Worm (Caenorhabditis elegans) whole organism, young adult: ENCODE results near the gene vang-1.

Experiments
- B0261.1 ChIP-seq: sonication (generic microtip); optimal IDR thresholded peaks from 2 replicates; lab custom pipeline; 2016; ENCODE audit warnings: mild to moderate bottlenecking, missing genetic modification characterization, moderate library complexity, missing compliant biosample characterization
- F10E7.11 ChIP-seq: sonication (generic microtip); optimal IDR thresholded peaks from 2 replicates; lab custom pipeline; 2017; ENCODE audit warnings: mild to moderate bottlenecking, missing genetic modification characterization, moderate library complexity, missing compliant biosample characterization
- F23B12.7 ChIP-seq: sonication (generic microtip); optimal IDR thresholded peaks from 2 replicates; lab custom pipeline; 2017; ENCODE audit warnings: missing genetic modification characterization, mild to moderate bottlenecking, missing compliant biosample characterization, antibody characterized with exemption, moderate library complexity; ENCODE audit not compliant: insufficient read depth
- F33H1.4 ChIP-seq: fragments of 200-800 bp; sonication (Bioruptor generic); IDR thresholded peaks from 2 replicates; pipeline ENCODE4 v1.3.6; 2022; ENCODE audit warnings: missing genetic modification reagents, missing genetic modification characterization, missing compliant biosample characterization
- F52B5.7 ChIP-seq: sonication (generic microtip); optimal IDR thresholded peaks from 2 replicates; lab custom pipeline; 2016; ENCODE audit warnings: mild to moderate bottlenecking, missing genetic modification characterization, missing compliant biosample characterization
- F55B11.4 ChIP-seq: sonication (generic microtip); optimal IDR thresholded peaks from 2 replicates; lab custom pipeline; 2016; ENCODE audit warnings: missing compliant biosample characterization, missing genetic modification characterization, borderline replicate concordance; ENCODE audit not compliant: insufficient read depth
- K12H6.12 ChIP-seq: fragments of 200-800 bp; sonication (Bioruptor generic); optimal IDR thresholded peaks from 2 replicates; lab custom pipeline; 2018; ENCODE audit warnings: mild to moderate bottlenecking, missing genetic modification characterization, missing compliant biosample characterization
- T26A5.8 ChIP-seq: sonication (generic microtip); optimal IDR thresholded peaks from 2 replicates; lab custom pipeline; 2016; ENCODE audit warnings: missing genetic modification characterization, missing compliant biosample characterization
- Y67H2A.10 ChIP-seq: fragments of 200-800 bp; sonication (Bioruptor generic); conservative IDR thresholded peaks from 2 replicates; pipeline ENCODE4 v1.3.6; 2022; ENCODE audit warnings: missing genetic modification reagents, missing genetic modification characterization, missing compliant biosample characterization
- ZK185.1 ChIP-seq: sonication (generic microtip); optimal IDR thresholded peaks from 2 replicates; lab custom pipeline; 2016; ENCODE audit warnings: mild to moderate bottlenecking, missing genetic modification characterization, missing compliant biosample characterization; ENCODE audit not compliant: poor library complexity, severe bottlenecking
- ama-1 ChIP-seq, 3 experiments: fragments of 150-350 bp in 1 of 3; sonication (generic microtip) in 2 of 3; optimal IDR thresholded peaks; 2 replicates each; lab custom pipeline; 2014 to 2018; ENCODE audit warnings: missing biosample characterization in 2 of 3, missing genetic modification characterization in 2 of 3, missing genetic modification reagents in 2 of 3
- aptf-2 ChIP-seq: fragments of 200-800 bp; sonication (Bioruptor generic); conservative IDR thresholded peaks from 2 replicates; pipeline ENCODE4 v1.3.6; 2022; ENCODE audit warnings: missing genetic modification reagents, missing genetic modification characterization, missing compliant biosample characterization
- atf-7 ChIP-seq: sonication (generic microtip); optimal IDR thresholded peaks from 2 replicates; lab custom pipeline; 2017; ENCODE audit warnings: mild to moderate bottlenecking, missing genetic modification characterization, missing compliant biosample characterization
- athp-1 ChIP-seq: sonication (generic microtip); optimal IDR thresholded peaks from 2 replicates; lab custom pipeline; 2017; ENCODE audit warnings: mild to moderate bottlenecking, missing genetic modification characterization, missing compliant biosample characterization
- attf-3 ChIP-seq: fragments of 200-800 bp; sonication (Bioruptor generic); conservative IDR thresholded peaks from 2 replicates; pipeline ENCODE4 v1.3.6; 2022; ENCODE audit warnings: missing genetic modification reagents, missing genetic modification characterization, missing compliant biosample characterization
- attf-5 ChIP-seq: fragments of 200-800 bp; sonication (Bioruptor generic); optimal IDR thresholded peaks from 2 replicates; lab custom pipeline; 2018; ENCODE audit warnings: mild to moderate bottlenecking, missing genetic modification characterization, missing compliant biosample characterization
- attf-6 ChIP-seq: fragments of 200-800 bp; sonication (Bioruptor generic); IDR thresholded peaks from 2 replicates; pipeline ENCODE4 v1.3.6; 2022; ENCODE audit warnings: missing genetic modification reagents, missing genetic modification characterization, missing compliant biosample characterization
- bed-2 ChIP-seq: fragments of 200-800 bp; sonication (Bioruptor generic); IDR thresholded peaks from 2 replicates; pipeline ENCODE4 v1.3.6; 2022; ENCODE audit warnings: missing genetic modification reagents, missing genetic modification characterization, missing compliant biosample characterization
- cebp-2 ChIP-seq: fragments of 200-800 bp; sonication (Bioruptor generic); IDR thresholded peaks from 2 replicates; pipeline ENCODE4 v1.3.6; 2022; ENCODE audit warnings: missing genetic modification characterization, missing compliant biosample characterization
- ceh-100 ChIP-seq: fragments of 200-800 bp; sonication (Bioruptor generic); IDR thresholded peaks from 2 replicates; pipeline ENCODE4 v1.3.6; 2022; ENCODE audit warnings: missing genetic modification reagents, missing genetic modification characterization, missing compliant biosample characterization
- ceh-79 ChIP-seq: sonication (generic microtip); optimal IDR thresholded peaks from 2 replicates; lab custom pipeline; 2017; ENCODE audit warnings: mild to moderate bottlenecking, missing genetic modification characterization, missing compliant biosample characterization
- die-1 ChIP-seq: sonication (generic microtip); optimal IDR thresholded peaks from 2 replicates; lab custom pipeline; 2016; ENCODE audit warnings: missing genotype, mild to moderate bottlenecking, missing genetic modification characterization, missing compliant biosample characterization
- efl-1 ChIP-seq: fragments of 150-350 bp; optimal IDR thresholded peaks from 2 replicates; lab custom pipeline; 2014; ENCODE audit warnings: missing biosample characterization, missing genetic modification reagents, missing genetic modification characterization
- egl-44 ChIP-seq: fragments of 200-800 bp; sonication (Bioruptor generic); IDR thresholded peaks from 2 replicates; pipeline ENCODE4 v1.3.6; 2022; ENCODE audit warnings: missing genetic modification reagents, missing genetic modification characterization, missing compliant biosample characterization
- ets-4 ChIP-seq: fragments of 200-800 bp; sonication (Bioruptor generic); optimal IDR thresholded peaks from 2 replicates; lab custom pipeline; 2018; ENCODE audit warnings: mild to moderate bottlenecking, missing genetic modification characterization, missing compliant biosample characterization
- fkh-3 ChIP-seq: sonication (generic microtip); optimal IDR thresholded peaks from 2 replicates; lab custom pipeline; 2016; ENCODE audit warnings: mild to moderate bottlenecking, missing genetic modification characterization, missing compliant biosample characterization
- gei-17 ChIP-seq: fragments of 200-800 bp; sonication (Bioruptor generic); optimal IDR thresholded peaks from 2 replicates; lab custom pipeline; 2018; ENCODE audit warnings: mild to moderate bottlenecking, missing genetic modification characterization, missing compliant biosample characterization
- hlh-12 ChIP-seq: sonication (generic microtip); optimal IDR thresholded peaks from 2 replicates; lab custom pipeline; 2016; ENCODE audit warnings: missing genetic modification characterization, missing compliant biosample characterization
- lin-35 ChIP-seq, 3 experiments: fragments of 150-350 bp in 2 of 3; sonication (generic microtip) in 1 of 3; optimal IDR thresholded peaks; 2 replicates each; lab custom pipeline; 2014 to 2018; ENCODE audit warnings: missing biosample characterization in 3 of 3, missing genetic modification characterization in 3 of 3, missing genetic modification reagents in 3 of 3
- lin-54 ChIP-seq: fragments of 200-800 bp; sonication (Bioruptor generic); optimal IDR thresholded peaks from 2 replicates; lab custom pipeline; 2018; ENCODE audit warnings: mild to moderate bottlenecking, missing genetic modification characterization, missing compliant biosample characterization
- lsy-27 ChIP-seq: sonication (generic microtip); optimal IDR thresholded peaks from 2 replicates; lab custom pipeline; 2017; ENCODE audit warnings: missing genetic modification characterization, mild to moderate bottlenecking, missing compliant biosample characterization, antibody characterized with exemption, missing genotype, borderline replicate concordance; ENCODE audit not compliant: insufficient read depth
- madf-10 ChIP-seq: sonication (generic microtip); optimal IDR thresholded peaks from 2 replicates; lab custom pipeline; 2016; ENCODE audit warnings: mild to moderate bottlenecking, missing genetic modification characterization, missing compliant biosample characterization
- madf-3 ChIP-seq: fragments of 200-800 bp; sonication (Bioruptor generic); IDR thresholded peaks from 2 replicates; pipeline ENCODE4 v1.3.6; 2022; ENCODE audit warnings: missing genetic modification reagents, missing genetic modification characterization, missing compliant biosample characterization
- madf-8 ChIP-seq: fragments of 200-800 bp; sonication (Bioruptor generic); conservative IDR thresholded peaks from 2 replicates; pipeline ENCODE4 v1.3.6; 2022; ENCODE audit warnings: missing genetic modification reagents, missing genetic modification characterization, missing compliant biosample characterization
- mxl-1 ChIP-seq: sonication (generic microtip); optimal IDR thresholded peaks from 2 replicates; lab custom pipeline; 2016; ENCODE audit warnings: missing genetic modification characterization, missing compliant biosample characterization
- nhr-120 ChIP-seq: fragments of 200-800 bp; sonication (Bioruptor generic); IDR thresholded peaks from 2 replicates; pipeline ENCODE4 v1.3.6; 2022; ENCODE audit warnings: missing genetic modification characterization, missing compliant biosample characterization
- nhr-27 ChIP-seq: fragments of 200-800 bp; sonication (Bioruptor generic); optimal IDR thresholded peaks from 2 replicates; lab custom pipeline; 2018; ENCODE audit warnings: mild to moderate bottlenecking, missing genetic modification characterization, moderate library complexity, missing compliant biosample characterization
- pbrm-1 ChIP-seq: fragments of 200-800 bp; sonication (Bioruptor generic); IDR thresholded peaks from 2 replicates; pipeline ENCODE4 v1.3.6; 2022; ENCODE audit warnings: missing genetic modification reagents, missing genetic modification characterization, missing compliant biosample characterization
- rpc-1 ChIP-seq, 2 experiments: fragments of 150-350 bp in 1 of 2; sonication (generic microtip) in 1 of 2; optimal IDR thresholded peaks; 2 replicates each; lab custom pipeline; 2014 to 2018; ENCODE audit warnings: missing biosample characterization in 1 of 2, missing genetic modification characterization in 1 of 2, missing genetic modification reagents in 1 of 2, missing genotype in 1 of 2
- sea-2 ChIP-seq: fragments of 200-800 bp; sonication (Bioruptor generic); IDR thresholded peaks from 2 replicates; pipeline ENCODE4 v1.3.6; 2022; ENCODE audit warnings: missing genetic modification characterization, missing compliant biosample characterization
- ztf-22 ChIP-seq: fragments of 200-800 bp; sonication (Bioruptor generic); optimal IDR thresholded peaks from 2 replicates; lab custom pipeline; 2018; ENCODE audit warnings: mild to moderate bottlenecking, missing genetic modification characterization, moderate library complexity, missing compliant biosample characterization
- ztf-3 ChIP-seq: fragments of 200-800 bp; sonication (Bioruptor generic); optimal IDR thresholded peaks from 2 replicates; lab custom pipeline; 2018; ENCODE audit warnings: mild to moderate bottlenecking, missing genetic modification characterization, missing compliant biosample characterization
- ztf-6 ChIP-seq: fragments of 200-800 bp; sonication (Bioruptor generic); IDR thresholded peaks from 2 replicates; pipeline ENCODE4 v1.3.6; 2022; ENCODE audit warnings: missing genetic modification reagents, missing genetic modification characterization, missing compliant biosample characterization

Gene vang-1

ce11 chrX:2912689-2913088, 27.0 kb downstream of the vang-1 start:
- no peak for TF ChIP-seq fkh-3 (tag; lab: Kevin White, UChicago)
- TF ChIP-seq efl-1 (GFP tag; lab: Kevin White, UChicago), result no peak
- TF ChIP-seq atf-7, result no peak
- no peak for TF ChIP-seq T26A5.8
- no peak for TF ChIP-seq hlh-12 (tag; lab: Kevin White, UChicago)
- no peak for TF ChIP-seq K12H6.12 (tag; lab: Kevin White, UChicago)
- no peak for TF ChIP-seq F55B11.4 (tag; lab: Kevin White, UChicago)
- TF ChIP-seq ceh-79 (tag; lab: Kevin White, UChicago), result no peak
- no peak for TF ChIP-seq lin-35 (GFP tag; optimal IDR thresholded peaks at IDR 0.05; lab: Kevin White, UChicago)
- TF ChIP-seq F52B5.7, result no peak
- TF ChIP-seq athp-1 (tag; lab: Kevin White, UChicago), result no peak
- no peak for TF ChIP-seq ama-1 (optimal IDR thresholded peaks at IDR 0.05; lab: Kevin White, UChicago)
- no peak for TF ChIP-seq ama-1 (GFP tag; optimal IDR thresholded peaks at IDR 0.05; lab: Kevin White, UChicago)
- no peak for TF ChIP-seq sea-2
- TF ChIP-seq die-1 (tag; lab: Kevin White, UChicago), result no peak

DNA sequence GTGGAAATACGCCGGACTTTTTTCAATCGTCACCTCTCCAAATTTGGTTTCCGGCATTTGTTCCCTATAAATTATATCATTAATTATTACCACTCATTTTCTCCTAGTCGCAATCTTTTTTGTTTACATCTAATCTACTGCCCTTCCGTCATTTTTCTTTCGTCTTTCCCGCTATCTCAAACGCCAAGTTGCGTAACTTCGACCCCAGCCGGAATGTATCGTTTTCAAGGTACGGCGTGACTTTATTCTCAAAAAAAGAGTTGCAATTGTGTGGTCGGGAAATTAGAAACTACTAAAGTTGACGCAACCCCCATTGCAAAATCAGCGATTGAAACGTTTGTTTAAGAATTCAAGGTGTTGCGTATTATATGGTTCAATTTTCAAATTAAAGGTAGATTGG, 33.8 kb downstream of the vang-1 start:
- TF ChIP-seq attf-3 (GFP tag; lab: Robert Waterston, UW), result no peak
- TF ChIP-seq ets-4 (GFP tag; lab: Kevin White, UChicago), result no peak
- no peak for TF ChIP-seq madf-8
- TF ChIP-seq rpc-1 (optimal IDR thresholded peaks at IDR 0.05; lab: Kevin White, UChicago), result no peak
- no peak for TF ChIP-seq rpc-1 (tag; optimal IDR thresholded peaks at IDR 0.05; lab: Kevin White, UChicago)

- TF ChIP-seq madf-10, result no peak
- TF ChIP-seq rpc-1 (optimal IDR thresholded peaks at IDR 0.05; lab: Kevin White, UChicago), result no peak
- TF ChIP-seq rpc-1 (tag; optimal IDR thresholded peaks at IDR 0.05; lab: Kevin White, UChicago), result no peak
- no peak for TF ChIP-seq F10E7.11 (tag; lab: Kevin White, UChicago)
- no peak for TF ChIP-seq bed-2 (GFP tag; lab: Robert Waterston, UW)
- TF ChIP-seq Y67H2A.10 (GFP tag; lab: Robert Waterston, UW), result no peak
- TF ChIP-seq ztf-6 (GFP tag; lab: Robert Waterston, UW), result no peak
- TF ChIP-seq nhr-27 (tag; lab: Kevin White, UChicago), result no peak
- TF ChIP-seq aptf-2 (GFP tag; lab: Robert Waterston, UW), result no peak
- no peak for TF ChIP-seq fkh-3 (tag; lab: Kevin White, UChicago)
- no peak for TF ChIP-seq lin-54 (GFP tag; lab: Kevin White, UChicago)
- no peak for TF ChIP-seq ceh-100 (GFP tag; lab: Robert Waterston, UW)
Measured at ce11 chrX:2920456-2920855, 34.8 kb downstream of the vang-1 start.

DNA sequence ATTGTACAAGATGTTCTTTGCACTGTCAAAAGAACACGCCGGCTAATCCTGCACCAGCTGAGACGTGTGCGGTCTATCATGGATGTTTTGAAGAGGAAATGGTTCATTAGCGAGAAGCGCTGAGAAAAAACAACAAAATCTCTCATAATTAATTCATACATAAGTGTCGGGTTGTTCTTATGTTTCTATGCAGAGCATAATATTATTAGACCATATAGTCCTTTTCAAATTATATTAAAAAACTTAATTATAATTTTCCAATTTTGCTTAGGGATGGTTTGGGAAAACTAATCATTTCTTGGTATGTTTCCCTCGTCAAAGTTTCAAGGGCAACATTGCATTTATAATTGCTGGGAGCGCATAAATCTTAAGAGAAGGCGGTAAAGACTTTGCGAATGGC, 36.1 kb downstream of the vang-1 start:
- TF ChIP-seq pbrm-1 (GFP tag; lab: Robert Waterston, UW) (no peak), ztf-22 (GFP tag; lab: Kevin White, UChicago) (no peak), F52B5.7 (no peak), nhr-120 (GFP tag; lab: Robert Waterston, UW) (no peak), mxl-1 (no peak), madf-3 (GFP tag; lab: Robert Waterston, UW) (no peak), attf-6 (GFP tag; lab: Robert Waterston, UW) (no peak), attf-5 (no peak), F33H1.4 (no peak), cebp-2 (GFP tag; lab: Robert Waterston, UW) (no peak), lsy-27 (tag; lab: Kevin White, UChicago) (no peak), egl-44 (no peak), gei-17 (GFP tag; lab: Kevin White, UChicago) (no peak), ztf-3 (GFP tag; lab: Kevin White, UChicago) (no peak), ets-4 (GFP tag; lab: Kevin White, UChicago) (no peak), F23B12.7 (tag; lab: Kevin White, UChicago) (no peak), F10E7.11 (tag; lab: Kevin White, UChicago) (no peak), B0261.1 (tag; lab: Kevin White, UChicago) (no peak), ZK185.1 (tag; lab: Kevin White, UChicago) (no peak)
